Fruit fly (Drosophila melanogaster): ENCODE measurements around the gene Or65c.

The Or65c gene

dm6 chr3L:6327308-6327707, at the start of gene Or65c:
Gene Or65c, plus strand, starts transcription at chr3L:6327608.
- TF ChIP-seq CTCF (optimal IDR thresholded peaks at IDR 0.05) (no peak), CG8478 (optimal IDR thresholded peaks at IDR 0.05) (no peak)

DNA sequence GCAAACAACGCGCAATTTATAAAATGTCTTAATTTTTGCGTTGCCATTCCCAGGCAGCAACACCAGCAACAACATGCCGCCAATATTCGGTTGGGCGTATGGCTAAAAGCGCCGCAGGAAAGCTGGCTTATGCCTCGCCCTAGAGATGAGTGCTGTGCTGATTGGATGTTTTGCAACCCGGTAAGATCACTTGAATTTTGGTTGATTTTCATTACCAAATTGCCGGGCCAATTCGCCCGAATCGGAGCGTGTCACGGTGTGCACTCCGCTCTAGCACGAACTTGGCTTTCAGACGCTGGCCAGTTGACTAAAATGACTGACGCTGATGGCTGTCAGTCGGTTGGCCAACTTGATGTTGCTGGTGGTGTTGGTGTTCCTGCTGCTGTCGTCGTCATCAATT, 42.0 kb upstream of the Or65c start:
- TF ChIP-seq CG8478 (optimal IDR thresholded peaks at IDR 0.05) (no peak), CTCF (optimal IDR thresholded peaks at IDR 0.05) (no peak)

dm6 chr3L:6296611-6297010, 30.8 kb upstream of the Or65c start:
- TF ChIP-seq CG8478 (optimal IDR thresholded peaks at IDR 0.05), result no peak

- TF ChIP-seq CTCF (optimal IDR thresholded peaks at IDR 0.05) (no peak), CG8478 (optimal IDR thresholded peaks at IDR 0.05) (no peak)
Observed at dm6 chr3L:6302500-6302899, 24.9 kb upstream of the Or65c start.

DNA sequence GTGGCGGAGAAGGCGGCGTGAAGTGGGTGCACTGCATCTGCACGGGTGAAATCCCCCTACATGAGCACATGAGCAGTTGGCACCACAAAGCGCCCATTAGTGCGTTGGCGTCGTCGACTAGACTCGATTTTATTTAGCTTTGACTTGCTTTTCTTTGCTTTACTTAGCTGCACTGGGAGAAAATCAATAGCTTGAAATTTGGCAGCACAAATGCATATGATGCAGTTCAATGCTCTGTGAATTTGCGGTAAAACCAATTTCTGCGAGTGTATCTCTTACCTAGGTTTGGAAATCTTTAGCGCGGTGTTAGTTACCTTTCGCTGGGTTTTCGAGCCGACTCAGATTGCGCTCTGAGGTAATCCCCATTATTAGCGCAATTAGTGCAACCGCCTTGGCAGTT, 22.5 kb upstream of the Or65c start:
- TF ChIP-seq CG8478 (optimal IDR thresholded peaks at IDR 0.05) (no peak), CTCF (optimal IDR thresholded peaks at IDR 0.05) (no peak)

dm6 chr3L:6307298-6307697, 20.1 kb upstream of the Or65c start:
- TF ChIP-seq CG8478 (optimal IDR thresholded peaks at IDR 0.05) (no peak), CTCF (optimal IDR thresholded peaks at IDR 0.05) (no peak)

dm6 chr3L:6308596-6308995, 18.8 kb upstream of the Or65c start:
- TF ChIP-seq CG8478 (optimal IDR thresholded peaks at IDR 0.05) (no peak), CTCF (optimal IDR thresholded peaks at IDR 0.05) (no peak)

- TF ChIP-seq CTCF (optimal IDR thresholded peaks at IDR 0.05) (no peak), CG8478 (optimal IDR thresholded peaks at IDR 0.05) (no peak)
Observed at dm6 chr3L:6309726-6310125, 17.7 kb upstream of the Or65c start.

dm6 chr3L:6310489-6310888, 16.9 kb upstream of the Or65c start:
- TF ChIP-seq CG8478 (optimal IDR thresholded peaks at IDR 0.05) (no peak), CTCF (optimal IDR thresholded peaks at IDR 0.05) (no peak)

DNA sequence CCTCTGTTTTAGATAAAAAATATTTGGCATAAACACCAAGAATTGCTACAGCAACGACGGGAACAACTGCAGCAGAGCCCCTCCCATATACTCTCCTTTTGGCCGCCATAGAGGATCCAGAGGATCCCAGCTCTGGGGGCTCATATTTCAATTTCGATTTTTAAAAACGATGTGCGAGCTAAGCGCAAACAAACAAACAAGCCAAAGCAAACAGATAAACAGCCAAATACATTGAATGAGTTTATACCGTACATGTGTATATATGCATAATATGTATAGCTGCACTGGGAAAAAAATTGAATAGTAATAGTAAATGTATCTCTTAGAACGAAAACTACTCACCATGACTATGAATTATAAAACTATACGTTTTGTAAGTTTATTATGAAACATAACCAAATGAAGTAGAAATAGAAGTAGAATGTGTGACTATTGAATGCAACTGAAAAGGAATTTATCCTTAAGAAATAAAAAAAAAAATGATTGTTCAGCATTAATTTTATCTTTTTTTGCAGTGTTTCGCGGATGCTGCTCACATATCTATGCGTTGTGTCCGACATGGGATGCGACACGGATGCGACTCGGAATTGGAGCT, 15.3 kb upstream of the Or65c start:
- TF ChIP-seq CTCF (optimal IDR thresholded peaks at IDR 0.05), result no peak
- no peak for TF ChIP-seq CG8478 (optimal IDR thresholded peaks at IDR 0.05)

DNA sequence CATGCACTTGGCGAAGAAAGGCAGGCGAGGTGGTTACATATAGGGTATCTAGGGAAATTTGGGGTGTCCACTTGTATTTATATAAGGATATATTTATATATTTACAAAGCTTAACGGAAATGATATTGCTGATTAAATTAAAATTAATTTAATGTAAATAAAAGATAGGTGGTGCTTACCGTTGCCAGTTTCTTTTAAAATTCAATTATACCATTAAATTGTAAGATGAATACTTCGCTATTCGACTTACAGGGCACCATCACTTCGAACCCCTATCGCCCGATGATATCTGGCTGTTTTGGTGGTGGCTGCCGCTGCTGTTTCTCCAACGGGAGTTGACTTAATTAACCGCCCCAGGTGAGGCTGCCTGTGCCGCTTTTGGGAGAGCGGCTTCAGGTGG, 11.7 kb upstream of the Or65c start:
- no peak for TF ChIP-seq CTCF (optimal IDR thresholded peaks at IDR 0.05)
- no peak for TF ChIP-seq CG8478 (optimal IDR thresholded peaks at IDR 0.05)

dm6 chr3L:6317494-6317893, 9.9 kb upstream of the Or65c start:
- TF ChIP-seq CG8478 (optimal IDR thresholded peaks at IDR 0.05), result no peak
- no peak for TF ChIP-seq CTCF (optimal IDR thresholded peaks at IDR 0.05)

DNA sequence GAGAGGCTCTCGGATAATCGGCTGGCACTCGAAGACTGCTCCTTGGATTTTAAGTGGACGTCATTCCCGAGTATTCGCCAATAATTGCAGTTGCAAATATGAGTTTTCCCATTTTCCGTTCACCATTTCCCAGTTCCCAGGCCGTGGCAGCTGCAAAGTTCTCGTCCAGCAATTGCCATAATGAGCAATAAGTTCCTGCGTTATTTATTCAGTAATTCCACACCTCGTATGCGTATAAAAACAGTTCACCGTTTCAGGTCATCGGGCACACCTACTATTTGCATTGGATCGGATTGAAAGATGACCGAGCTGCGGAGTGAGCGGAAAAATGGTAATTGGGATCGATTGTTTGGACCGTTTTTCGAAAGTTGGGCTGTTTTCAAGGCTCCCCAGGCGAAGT, 7.1 kb upstream of the Or65c start, which contains the start of gene Or65a:
TSS of gene Or65a (plus strand) at position 301 of the 400 bp plus-strand sequence.
- no peak for TF ChIP-seq CG8478 (optimal IDR thresholded peaks at IDR 0.05)
- TF ChIP-seq CTCF (optimal IDR thresholded peaks at IDR 0.05), result no peak

dm6 chr3L:6322680-6323079, 4.7 kb upstream of the Or65c start:
- TF ChIP-seq CTCF (optimal IDR thresholded peaks at IDR 0.05), result no peak
- TF ChIP-seq CG8478 (optimal IDR thresholded peaks at IDR 0.05), result no peak

- TF ChIP-seq CG8478 (optimal IDR thresholded peaks at IDR 0.05) (no peak), CTCF (optimal IDR thresholded peaks at IDR 0.05) (no peak)
Observed at dm6 chr3L:6325312-6325711, 2.1 kb upstream of the Or65c start, which contains the start of gene Or65b. Gene Or65b, plus strand, starts transcription at chr3L:6325612.

DNA sequence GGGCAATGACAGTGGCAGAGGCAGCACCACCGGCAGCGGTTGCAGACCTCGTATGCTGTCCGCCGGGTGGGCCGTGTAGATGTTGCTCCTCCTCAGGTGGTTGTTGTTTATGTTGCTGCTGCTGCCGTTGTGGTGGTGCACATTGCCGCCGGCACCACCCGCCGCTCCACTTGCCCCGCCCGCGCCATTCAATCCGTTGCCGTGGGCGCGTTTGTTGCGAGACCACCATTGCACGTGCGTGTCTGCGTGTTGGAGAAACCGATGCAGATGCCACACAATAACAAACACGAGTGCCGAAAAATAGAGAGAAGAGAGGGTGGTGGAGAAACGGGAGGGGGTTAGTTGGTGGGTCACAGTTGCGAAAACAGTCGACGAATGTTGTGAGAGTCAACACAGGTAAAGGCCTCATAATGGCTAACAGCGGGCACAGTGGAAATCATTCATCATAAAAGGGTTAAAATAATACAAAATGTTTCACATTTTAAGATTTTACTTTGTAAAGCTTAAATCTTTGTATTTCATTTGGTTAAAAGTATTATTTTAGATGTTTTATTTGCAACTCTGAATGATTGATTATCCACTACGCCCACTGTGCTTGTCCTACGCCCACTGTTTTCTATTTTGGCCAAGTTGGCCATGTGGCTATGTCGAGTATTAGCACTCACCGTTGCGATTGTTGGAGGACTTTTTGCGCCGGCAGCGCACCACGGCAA, 4.1 kb downstream of the Or65c start:
- TF ChIP-seq CG8478 (optimal IDR thresholded peaks at IDR 0.05), result no peak
- no peak for TF ChIP-seq CTCF (optimal IDR thresholded peaks at IDR 0.05)
